Fruit fly (Drosophila melanogaster) whole organism, embryonic: ENCODE data around the gene CG13299.

Experiments
- ATbp ChIP-seq: fragments of 200-800 bp; sonication (Bioruptor generic); optimal IDR thresholded peaks from 2 replicates; lab custom pipeline; 2017; ENCODE audit warnings: missing biosample characterization, mild to moderate bottlenecking, missing genetic modification characterization, missing genetic modification reagents
- Abd-B ChIP-seq: fragments of 200-800 bp; sonication (Bioruptor generic); optimal IDR thresholded peaks from 2 replicates; lab custom pipeline; 2018; ENCODE audit warnings: missing biosample characterization, mild to moderate bottlenecking, missing genetic modification characterization, moderate library complexity
- CG10462 ChIP-seq: fragments of 200-800 bp; sonication (Bioruptor generic); optimal IDR thresholded peaks from 2 replicates; lab custom pipeline; 2016; ENCODE audit warnings: missing biosample characterization, missing genetic modification characterization
- CG13287 ChIP-seq: fragments of 200-800 bp; sonication (Bioruptor generic); IDR thresholded peaks from 2 replicates; pipeline ENCODE4 v1.3.6; 2022; ENCODE audit warnings: missing biosample characterization, missing genetic modification characterization; ENCODE audit not compliant: partially characterized antibody
- CG14441 ChIP-seq: fragments of 200-800 bp; sonication (Bioruptor generic); IDR thresholded peaks from 2 replicates; pipeline ENCODE4 v1.3.6; 2022; ENCODE audit warnings: missing biosample characterization, missing genetic modification characterization
- CG15011 ChIP-seq: fragments of 200-800 bp; sonication (Bioruptor generic); optimal IDR thresholded peaks from 3 replicates; lab custom pipeline; 2018; ENCODE audit warnings: missing biosample characterization, mild to moderate bottlenecking, missing genetic modification characterization
- CG17912 ChIP-seq: fragments of 200-800 bp; sonication (Bioruptor generic); optimal IDR thresholded peaks from 2 replicates; lab custom pipeline; 2018; ENCODE audit warnings: missing biosample characterization, mild to moderate bottlenecking, missing genetic modification characterization
- CG18011 ChIP-seq: fragments of 200-800 bp; sonication (Bioruptor generic); optimal IDR thresholded peaks from 2 replicates; lab custom pipeline; 2017; ENCODE audit warnings: missing biosample characterization, missing genetic modification characterization, mild to moderate bottlenecking, moderate library complexity, missing genotype
- CG4854 ChIP-seq: fragments of 200-800 bp; sonication (Bioruptor generic); optimal IDR thresholded peaks from 2 replicates; lab custom pipeline; 2016; ENCODE audit warnings: missing biosample characterization, missing genetic modification characterization, inconsistent platforms
- CG7372 ChIP-seq: fragments of 200-800 bp; sonication (Bioruptor generic); IDR thresholded peaks from 2 replicates; pipeline ENCODE4 v1.3.6; 2022; ENCODE audit warnings: missing biosample characterization, missing genetic modification characterization
- Chrac-16 ChIP-seq: fragments of 200-800 bp; sonication (Bioruptor generic); optimal IDR thresholded peaks from 3 replicates; lab custom pipeline; 2016; ENCODE audit warnings: missing biosample characterization, missing genetic modification characterization
- D ChIP-seq, 2 experiments: fragments of 200-800 bp in 1 of 2; fragments of >200 bp in 1 of 2; sonication (Bioruptor generic) in 1 of 2; optimal IDR thresholded peaks; 2 replicates in 1 of 2; 3 replicates in 1 of 2; lab custom pipeline; 2017; ENCODE audit warnings: mild to moderate bottlenecking in 1 of 2, missing biosample characterization in 1 of 2, missing genetic modification characterization in 1 of 2, missing genetic modification reagents in 1 of 2
- Dek ChIP-seq: fragments of 200-800 bp; sonication (Bioruptor generic); optimal IDR thresholded peaks from 3 replicates; lab custom pipeline; 2019; ENCODE audit warnings: missing biosample characterization, mild to moderate bottlenecking, missing genetic modification characterization, moderate library complexity
- Dll ChIP-seq: fragments of 200-800 bp; sonication (Bioruptor generic); IDR thresholded peaks from 4 replicates; pipeline ENCODE4 v1.3.6; 2022; ENCODE audit warnings: missing biosample characterization, missing genetic modification characterization; ENCODE audit not compliant: partially characterized antibody
- Ets97D ChIP-seq: fragments of 200-800 bp; sonication (Bioruptor generic); optimal IDR thresholded peaks from 3 replicates; lab custom pipeline; 2016; ENCODE audit warnings: missing biosample characterization, missing genetic modification characterization
- Fer2 ChIP-seq: fragments of 200-800 bp; sonication (Bioruptor generic); optimal IDR thresholded peaks from 2 replicates; lab custom pipeline; 2018; ENCODE audit warnings: missing biosample characterization, mild to moderate bottlenecking, missing genetic modification characterization, moderate library complexity
- Hand ChIP-seq: fragments of 200-800 bp; sonication (Bioruptor generic); optimal IDR thresholded peaks from 2 replicates; lab custom pipeline; 2017; ENCODE audit warnings: mild to moderate bottlenecking, missing biosample characterization, missing genetic modification reagents, missing genetic modification characterization
- Hr51 ChIP-seq, 2 experiments: fragments of 200-800 bp; sonication (Bioruptor generic); optimal IDR thresholded peaks; 2 replicates in 1 of 2; 3 replicates in 1 of 2; lab custom pipeline; 2016 to 2018; ENCODE audit warnings: missing biosample characterization in 2 of 2, missing genetic modification characterization in 2 of 2, mild to moderate bottlenecking in 1 of 2, moderate library complexity in 1 of 2
- Kr ChIP-seq: fragments of 200-800 bp; sonication (Bioruptor generic); optimal IDR thresholded peaks from 2 replicates; lab custom pipeline; 2017; ENCODE audit warnings: missing biosample characterization, mild to moderate bottlenecking, missing genetic modification characterization
- Ravus ChIP-seq: fragments of 200-800 bp; sonication (Bioruptor generic); IDR thresholded peaks from 2 replicates; pipeline ENCODE4 v1.3.6; 2022; ENCODE audit warnings: missing biosample characterization, missing genetic modification characterization
- Sox102F ChIP-seq: fragments of 200-800 bp; sonication (Bioruptor generic); optimal IDR thresholded peaks from 2 replicates; lab custom pipeline; 2018; ENCODE audit warnings: missing biosample characterization, mild to moderate bottlenecking, missing genetic modification characterization, moderate library complexity
- ap ChIP-seq: fragments of 200-800 bp; sonication (Bioruptor generic); IDR thresholded peaks from 2 replicates; pipeline ENCODE4 v1.3.6; 2022; ENCODE audit warnings: missing biosample characterization, missing genetic modification characterization
- cato ChIP-seq: fragments of 200-800 bp; sonication (Bioruptor generic); optimal IDR thresholded peaks from 2 replicates; lab custom pipeline; 2016; ENCODE audit warnings: missing biosample characterization, missing genetic modification characterization, borderline replicate concordance
- gcm2 ChIP-seq: fragments of 200-800 bp; sonication (Bioruptor generic); optimal IDR thresholded peaks from 2 replicates; lab custom pipeline; 2016; ENCODE audit warnings: missing biosample characterization, missing genetic modification characterization
- gro ChIP-seq: fragments of 200-800 bp; sonication (Bioruptor generic); optimal IDR thresholded peaks from 2 replicates; lab custom pipeline; 2016; ENCODE audit warnings: missing biosample characterization, missing genetic modification characterization
- ham ChIP-seq: fragments of 200-800 bp; sonication (Bioruptor generic); IDR thresholded peaks from 2 replicates; pipeline ENCODE4 v1.3.6; 2022; ENCODE audit warnings: missing biosample characterization, missing genetic modification characterization
- hb ChIP-seq: fragments of 200-800 bp; sonication (Bioruptor generic); IDR thresholded peaks from 3 replicates; pipeline ENCODE4 v1.3.6; 2022; ENCODE audit warnings: missing biosample characterization, missing genetic modification characterization; ENCODE audit not compliant: partially characterized antibody
- knrl ChIP-seq: fragments of 200-800 bp; sonication (Bioruptor generic); IDR thresholded peaks from 3 replicates; pipeline ENCODE4 v1.3.6; 2022; ENCODE audit warnings: missing biosample characterization, missing genetic modification characterization; ENCODE audit not compliant: partially characterized antibody
- lilli ChIP-seq: fragments of 200-800 bp; sonication (Bioruptor generic); optimal IDR thresholded peaks from 3 replicates; lab custom pipeline; 2016; ENCODE audit warnings: missing biosample characterization, missing genetic modification characterization
- lola ChIP-seq, 3 experiments: fragments of >200 bp in 2 of 3; fragments of 200-800 bp in 1 of 3; sonication (Bioruptor generic) in 1 of 3; optimal IDR thresholded peaks; 2 replicates each; lab custom pipeline; 2017 to 2019; ENCODE audit warnings: missing biosample characterization in 3 of 3, missing genetic modification characterization in 3 of 3, mild to moderate bottlenecking in 1 of 3, moderate library complexity in 1 of 3
- maf-S ChIP-seq: fragments of 200-800 bp; sonication (Bioruptor generic); optimal IDR thresholded peaks from 2 replicates; lab custom pipeline; 2016; ENCODE audit warnings: missing biosample characterization, missing genetic modification characterization
- nerfin-1 ChIP-seq: fragments of 200-800 bp; sonication (Bioruptor generic); optimal IDR thresholded peaks from 3 replicates; lab custom pipeline; 2019; ENCODE audit warnings: missing biosample characterization, mild to moderate bottlenecking, missing genetic modification characterization, moderate library complexity
- nerfin-2 ChIP-seq: fragments of 200-800 bp; sonication (Bioruptor generic); IDR thresholded peaks from 2 replicates; pipeline ENCODE4 v1.3.6; 2022; ENCODE audit warnings: missing biosample characterization, missing genetic modification characterization; ENCODE audit not compliant: partially characterized antibody
- oc ChIP-seq: fragments of 200-800 bp; sonication (Bioruptor generic); optimal IDR thresholded peaks from 2 replicates; lab custom pipeline; 2018; ENCODE audit warnings: missing biosample characterization, mild to moderate bottlenecking, missing genetic modification characterization, moderate library complexity
- pb ChIP-seq: fragments of 200-800 bp; sonication (Bioruptor generic); optimal IDR thresholded peaks from 3 replicates; lab custom pipeline; 2016; ENCODE audit warnings: missing biosample characterization, missing genetic modification characterization
- pho ChIP-seq: fragments of 200-800 bp; sonication (Bioruptor generic); optimal IDR thresholded peaks from 2 replicates; lab custom pipeline; 2016; ENCODE audit warnings: missing biosample characterization, missing genetic modification characterization
- rib ChIP-seq: fragments of 200-800 bp; sonication (Bioruptor generic); IDR thresholded peaks from 2 replicates; pipeline ENCODE4 v1.3.6; 2022; ENCODE audit warnings: missing biosample characterization, missing genetic modification characterization
- sisA ChIP-seq: fragments of 200-800 bp; sonication (Bioruptor generic); IDR thresholded peaks from 2 replicates; pipeline ENCODE4 v1.3.6; 2022; ENCODE audit warnings: missing biosample characterization, missing genetic modification characterization
- ssp ChIP-seq: fragments of 200-800 bp; sonication (Bioruptor generic); IDR thresholded peaks from 2 replicates; pipeline ENCODE4 v1.3.6; 2022; ENCODE audit warnings: missing biosample characterization, missing genetic modification characterization
- stc ChIP-seq: fragments of 200-800 bp; sonication (Bioruptor generic); IDR thresholded peaks from 2 replicates; pipeline ENCODE4 v1.3.6; 2022; ENCODE audit warnings: missing biosample characterization, missing genetic modification characterization
- tgo ChIP-seq: fragments of 200-800 bp; sonication (Bioruptor generic); IDR thresholded peaks from 3 replicates; pipeline ENCODE4 v1.3.6; 2022; ENCODE audit warnings: missing biosample characterization, missing genetic modification characterization
- tin ChIP-seq: fragments of 200-800 bp; sonication (Bioruptor generic); optimal IDR thresholded peaks from 3 replicates; lab custom pipeline; 2016; ENCODE audit warnings: missing biosample characterization, missing genetic modification characterization
- tll ChIP-seq, 2 experiments: fragments of 200-800 bp in 1 of 2; fragments of >200 bp in 1 of 2; sonication (Bioruptor generic) in 1 of 2; optimal IDR thresholded peaks; 2 replicates each; lab custom pipeline; 2017 to 2019; ENCODE audit warnings: missing biosample characterization in 2 of 2, missing genetic modification characterization in 2 of 2, mild to moderate bottlenecking in 1 of 2, moderate library complexity in 1 of 2
- tup ChIP-seq: fragments of 200-800 bp; sonication (Bioruptor generic); optimal IDR thresholded peaks from 2 replicates; lab custom pipeline; 2016; ENCODE audit warnings: missing biosample characterization, mild to moderate bottlenecking, missing genetic modification characterization, moderate library complexity
- wdn ChIP-seq: fragments of 200-800 bp; sonication (Bioruptor generic); IDR thresholded peaks from 2 replicates; pipeline ENCODE4 v1.3.6; 2022; ENCODE audit warnings: missing biosample characterization, missing genetic modification characterization
- wek ChIP-seq: fragments of 200-800 bp; sonication (Bioruptor generic); optimal IDR thresholded peaks from 3 replicates; lab custom pipeline; 2018; ENCODE audit warnings: missing biosample characterization, mild to moderate bottlenecking, missing genetic modification characterization, moderate library complexity
- zfh2 ChIP-seq: fragments of 200-800 bp; sonication (Bioruptor generic); optimal IDR thresholded peaks from 2 replicates; lab custom pipeline; 2016; ENCODE audit warnings: missing biosample characterization, missing genetic modification characterization

Gene CG13299

DNA sequence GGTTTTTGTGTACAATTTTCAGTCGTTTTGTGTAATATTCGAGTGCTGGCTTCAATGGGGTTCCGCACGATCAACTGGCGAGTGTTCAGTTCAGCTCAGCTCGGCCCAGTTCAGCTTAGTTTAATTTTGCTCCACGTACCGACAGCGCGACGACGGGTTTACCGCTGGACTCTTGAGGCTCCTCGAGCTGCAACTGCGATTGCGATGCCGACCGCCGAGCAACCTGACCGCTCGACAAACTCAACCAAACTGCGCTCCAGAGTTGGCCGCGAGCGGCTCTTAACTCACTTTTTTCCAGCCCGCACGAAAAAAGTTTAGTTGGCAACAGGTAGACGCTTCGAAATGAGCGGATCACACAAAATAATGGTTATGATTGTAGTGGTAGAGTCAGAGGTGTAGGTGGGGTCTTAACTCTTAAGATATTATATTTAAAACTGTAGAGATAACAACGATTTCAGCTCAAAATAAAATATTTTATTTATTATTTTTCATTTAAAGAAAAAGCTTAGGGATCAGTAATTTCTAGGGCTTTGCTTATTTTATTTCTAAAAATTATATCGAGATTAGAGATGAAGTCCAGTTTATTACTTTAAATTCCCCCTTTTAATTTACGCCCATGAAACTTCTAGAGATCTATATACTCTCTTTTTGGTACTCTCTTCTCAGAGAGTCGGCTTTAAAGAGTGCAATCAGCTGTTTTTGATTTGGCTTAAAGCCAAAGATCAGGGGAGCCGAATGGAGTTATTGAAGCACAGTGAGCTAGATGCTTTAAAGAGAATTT lies 24.4 kb upstream of the CG13299 start, which contains the start of gene Best2 (continued):
- TF ChIP-seq stc (GFP tag; lab: Robert Waterston, UW): peak; percentile 92
- TF ChIP-seq pho (GFP tag; lab: Kevin White, UChicago): peak; percentile 78
- TF ChIP-seq Fer2: peak; percentile 79
- TF ChIP-seq Chrac-16 (GFP tag; lab: Kevin White, UChicago): peak; percentile 83
- peak; percentile 0 for TF ChIP-seq pb (GFP tag; lab: Kevin White, UChicago)
- no peak for TF ChIP-seq Dll (GFP tag; lab: Robert Waterston, UW)
- peak in 1 of 3 experiments; percentile 88 for TF ChIP-seq lola (GFP tag; optimal IDR thresholded peaks at IDR 0.05; lab: Kevin White, UChicago)
- TF ChIP-seq lilli (GFP tag; lab: Kevin White, UChicago): peak; percentile 82
- peak in 1 of 2 experiments; percentile 28 for TF ChIP-seq tll (GFP tag; optimal IDR thresholded peaks at IDR 0.05; lab: Kevin White, UChicago)
- TF ChIP-seq Sox102F (GFP tag; lab: Kevin White, UChicago): peak; percentile 81
- TF ChIP-seq CG4854 (GFP tag; lab: Kevin White, UChicago): peak; percentile 66
- TF ChIP-seq CG13287 (GFP tag; lab: Robert Waterston, UW): no peak; the same call in 1 of the 2 replicates
- peak; percentile 86 for TF ChIP-seq wdn
- TF ChIP-seq tup (GFP tag; lab: Kevin White, UChicago): peak; percentile 36
- TF ChIP-seq D (optimal IDR thresholded peaks at IDR 0.05; lab: Kevin White, UChicago): no peak
- peak; percentile 77 for TF ChIP-seq D (GFP tag; optimal IDR thresholded peaks at IDR 0.05; lab: Kevin White, UChicago)
- TF ChIP-seq cato (GFP tag; lab: Kevin White, UChicago): peak; percentile 63
- peak; percentile 89 for TF ChIP-seq CG14441 (GFP tag; lab: Robert Waterston, UW)
- TF ChIP-seq CG17912 (GFP tag; lab: Kevin White, UChicago): no peak
- peak; percentile 83 for TF ChIP-seq nerfin-1 (tag; lab: Kevin White, UChicago)
- 0 out of 3 replicates have a peak, but pooled peaks have one; percentile 30 for TF ChIP-seq knrl (GFP tag; lab: Robert Waterston, UW)
- peak; percentile 81 for TF ChIP-seq Abd-B (GFP tag; lab: Kevin White, UChicago)
- TF ChIP-seq Hr51 (GFP tag; optimal IDR thresholded peaks at IDR 0.05; lab: Kevin White, UChicago): peak; percentile 75 to 90
- peak; percentile 86 for TF ChIP-seq rib
- no peak for TF ChIP-seq nerfin-2 (GFP tag; lab: Robert Waterston, UW)
- TF ChIP-seq maf-S (GFP tag; lab: Kevin White, UChicago): peak; percentile 65
- peak; percentile 79 for TF ChIP-seq ATbp (GFP tag; lab: Kevin White, UChicago)
- TF ChIP-seq gcm2 (GFP tag; lab: Kevin White, UChicago): no peak
- peak; percentile 42 for TF ChIP-seq CG18011 (GFP tag; lab: Kevin White, UChicago)
- peak; percentile 72 for TF ChIP-seq CG10462 (GFP tag; lab: Kevin White, UChicago)
- peak; percentile 73 for TF ChIP-seq CG15011
- TF ChIP-seq sisA: peak; percentile 93
- peak; percentile 80 for TF ChIP-seq tin
- TF ChIP-seq Kr (GFP tag; lab: Kevin White, UChicago): no peak
- peak; percentile 93 for TF ChIP-seq tgo
- TF ChIP-seq wek: no peak
- peak; percentile 72 for TF ChIP-seq zfh2 (GFP tag; lab: Kevin White, UChicago)
- TF ChIP-seq Hand: peak; percentile 73
- peak; percentile 66 for TF ChIP-seq Ravus
- peak; percentile 49 for TF ChIP-seq gro
- TF ChIP-seq Dek: peak; percentile 80
- TF ChIP-seq ham (GFP tag; lab: Robert Waterston, UW): peak; percentile 76; the same call in 1 of the 2 replicates
- peak; percentile 87 for TF ChIP-seq ap
- peak; percentile 28 for TF ChIP-seq Ets97D
- peak; percentile 73 for TF ChIP-seq oc
- TF ChIP-seq ssp (GFP tag; lab: Robert Waterston, UW): peak; percentile 84
- no peak for TF ChIP-seq hb (GFP tag; lab: Robert Waterston, UW)
- TF ChIP-seq CG7372: peak; percentile 93
